Fruit fly (Drosophila melanogaster): ENCODE measurements around the gene rst.

DNA sequence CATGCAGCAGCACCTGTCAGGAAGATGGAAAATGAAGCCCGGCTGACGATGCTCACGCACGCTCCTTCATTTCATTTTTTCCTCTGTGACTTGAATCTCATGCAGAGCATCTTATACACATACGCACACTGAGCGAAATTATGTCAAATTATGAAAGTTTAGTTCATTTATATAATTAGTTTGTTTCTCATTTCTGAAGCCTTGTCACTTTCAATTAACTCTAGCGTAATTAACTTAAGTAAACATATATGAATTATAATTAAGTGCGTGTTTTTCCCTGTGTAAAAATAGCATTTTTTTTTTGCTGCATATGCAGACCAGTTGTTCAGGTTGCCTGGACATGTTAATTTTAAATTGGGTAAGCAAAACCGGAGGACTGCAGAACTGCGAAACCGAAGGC lies 42.8 kb upstream of the rst start:
- no peak for TF ChIP-seq Hr96 (GFP tag; optimal IDR thresholded peaks at IDR 0.05)
- no peak for TF ChIP-seq CG11617 (GFP tag; optimal IDR thresholded peaks at IDR 0.05)
- TF ChIP-seq bab1 (GFP tag; optimal IDR thresholded peaks at IDR 0.05) = no peak
- TF ChIP-seq CG5204 (GFP tag; optimal IDR thresholded peaks at IDR 0.05) = no peak
- no peak for TF ChIP-seq tj (GFP tag; optimal IDR thresholded peaks at IDR 0.05)
- no peak for TF ChIP-seq CG7101 (tag; optimal IDR thresholded peaks at IDR 0.05)
- TF ChIP-seq CG12768 (GFP tag; optimal IDR thresholded peaks at IDR 0.05) = no peak
- TF ChIP-seq kay (GFP tag; ENCODE audit: borderline replicate concordance) = no peak
- no peak for TF ChIP-seq CG1620 (GFP tag; optimal IDR thresholded peaks at IDR 0.05)
- TF ChIP-seq CG14711 (tag; optimal IDR thresholded peaks at IDR 0.05) = no peak
